Worm (Caenorhabditis elegans) whole organism, L2 larva: ENCODE measurements around the gene catp-5.

ENCODE experiments used
- ceh-82 ChIP-seq: fragments of 150-350 bp; optimal IDR thresholded peaks from 2 replicates; lab custom pipeline; 2014; ENCODE audit warnings: missing biosample characterization, missing genetic modification characterization
- lin-39 ChIP-seq: fragments of 150-350 bp; optimal IDR thresholded peaks from 2 replicates; lab custom pipeline; 2014; ENCODE audit warnings: missing biosample characterization, missing genetic modification reagents, missing genetic modification characterization
- nhr-11 ChIP-seq: fragments of 150-350 bp; optimal IDR thresholded peaks from 2 replicates; lab custom pipeline; 2014; ENCODE audit warnings: missing biosample characterization, missing genetic modification characterization

DNA sequence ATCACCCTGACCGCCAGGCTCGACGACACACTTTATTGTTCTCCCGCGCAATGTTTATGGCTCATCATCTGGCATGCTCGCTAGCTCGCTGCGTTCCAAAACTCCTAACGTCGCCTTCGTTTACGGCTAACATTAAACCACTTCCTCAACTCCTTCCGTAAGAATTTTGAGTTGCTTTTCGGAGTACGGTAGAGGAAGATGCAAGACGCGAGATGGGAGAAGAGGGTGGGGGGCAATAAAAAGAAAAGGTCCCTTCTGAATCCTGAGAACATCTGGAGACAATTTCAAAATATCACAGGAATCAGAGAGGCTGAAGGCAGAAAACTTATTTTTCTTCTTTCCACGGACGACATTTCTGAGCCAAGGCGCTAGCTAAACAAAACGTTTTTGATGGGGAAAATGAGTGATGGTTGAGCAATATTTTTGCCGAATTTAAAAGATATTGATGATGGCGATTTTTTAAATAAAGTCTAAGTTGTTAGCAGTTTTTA lies 19.2 kb upstream of the catp-5 start:
- TF ChIP-seq nhr-11 (no peak), lin-39 (tag; lab: Kevin White, UChicago) (no peak), ceh-82 (tag; lab: Kevin White, UChicago) (no peak)
